Worm (Caenorhabditis elegans) whole organism, young adult: Measurements from ENCODE around the gene rars-2.

ENCODE experiments used
- K12H6.12 ChIP-seq: fragments of 200-800 bp; sonication (Bioruptor generic); optimal IDR thresholded peaks from 2 replicates; lab custom pipeline; 2018; ENCODE audit warnings: mild to moderate bottlenecking, missing genetic modification characterization, missing compliant biosample characterization
- egl-44 ChIP-seq: fragments of 200-800 bp; sonication (Bioruptor generic); IDR thresholded peaks from 2 replicates; pipeline ENCODE4 v1.3.6; 2022; ENCODE audit warnings: missing genetic modification reagents, missing genetic modification characterization, missing compliant biosample characterization
- lin-35 ChIP-seq, 3 experiments: fragments of 150-350 bp in 2 of 3; sonication (generic microtip) in 1 of 3; optimal IDR thresholded peaks; 2 replicates each; lab custom pipeline; 2014 to 2018; ENCODE audit warnings: missing biosample characterization in 3 of 3, missing genetic modification characterization in 3 of 3, missing genetic modification reagents in 3 of 3
- lin-40 ChIP-seq: sonication (generic microtip); optimal IDR thresholded peaks from 2 replicates; lab custom pipeline; 2016; ENCODE audit warnings: missing genetic modification characterization, mild to moderate bottlenecking, missing compliant biosample characterization, missing genotype, missing genetic modification reagents
- somi-1 ChIP-seq: fragments of 200-800 bp; sonication (Bioruptor generic); optimal IDR thresholded peaks from 2 replicates; lab custom pipeline; 2018; ENCODE audit warnings: mild to moderate bottlenecking, missing genetic modification characterization, missing compliant biosample characterization
- ztf-18 ChIP-seq: sonication (generic microtip); optimal IDR thresholded peaks from 2 replicates; lab custom pipeline; 2016; ENCODE audit warnings: missing genotype, mild to moderate bottlenecking, missing genetic modification characterization, missing compliant biosample characterization

Gene rars-2

ce11 chrII:6175027-6175426 lies 49.7 kb downstream of the rars-2 start:
- TF ChIP-seq ztf-18 (tag; lab: Kevin White, UChicago) (no peak), lin-35 (GFP tag; optimal IDR thresholded peaks at IDR 0.05; lab: Kevin White, UChicago) (peak in 1 of 3 experiments; percentile 0)
- TF ChIP-seq, all 124 proteins: peak for 1

ce11 chrII:6176154-6176897 lies 51.0 kb downstream of the rars-2 start:
- no peak for TF ChIP-seq egl-44 (GFP tag; lab: Robert Waterston, UW)
- peak; percentile 37 for TF ChIP-seq lin-40 (tag; lab: Kevin White, UChicago)
- peak; percentile 38 for TF ChIP-seq somi-1 (GFP tag; lab: Kevin White, UChicago)
- peak; percentile 4 for TF ChIP-seq K12H6.12 (tag; lab: Kevin White, UChicago)
